Worm (Caenorhabditis elegans): ENCODE measurements around the gene dnj-24.

Gene dnj-24

DNA sequence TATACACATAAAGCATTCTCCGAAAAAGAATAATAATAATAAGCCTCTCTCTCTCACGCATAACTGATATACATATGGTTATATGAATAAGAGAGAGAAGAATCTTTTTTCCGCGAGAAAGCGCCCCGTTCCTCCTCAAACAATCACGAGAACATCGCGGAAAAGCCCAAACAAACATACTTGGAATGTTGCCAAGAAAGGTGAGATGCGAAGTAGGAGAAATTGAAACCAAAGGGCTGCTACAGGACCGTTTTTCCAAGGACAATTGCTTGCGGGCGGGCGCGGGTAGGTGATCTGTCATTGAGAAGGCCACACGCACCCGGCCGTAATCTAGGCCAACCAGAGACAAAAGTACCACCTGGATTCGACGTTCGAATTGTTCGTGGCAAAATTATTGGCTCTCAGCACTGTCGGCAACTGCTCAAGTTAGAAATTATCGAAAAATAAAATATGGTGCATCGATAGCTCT lies at the start of gene dnj-24:
Gene dnj-24, minus strand, starts transcription at position 419 of the 469 bp plus-strand sequence.
- TF ChIP-seq him-1 (tag; optimal IDR thresholded peaks at IDR 0.05) (no peak), dao-5 (tag; optimal IDR thresholded peaks at IDR 0.05) (no peak), W03F9.2 (tag; optimal IDR thresholded peaks at IDR 0.05) (no peak)

DNA sequence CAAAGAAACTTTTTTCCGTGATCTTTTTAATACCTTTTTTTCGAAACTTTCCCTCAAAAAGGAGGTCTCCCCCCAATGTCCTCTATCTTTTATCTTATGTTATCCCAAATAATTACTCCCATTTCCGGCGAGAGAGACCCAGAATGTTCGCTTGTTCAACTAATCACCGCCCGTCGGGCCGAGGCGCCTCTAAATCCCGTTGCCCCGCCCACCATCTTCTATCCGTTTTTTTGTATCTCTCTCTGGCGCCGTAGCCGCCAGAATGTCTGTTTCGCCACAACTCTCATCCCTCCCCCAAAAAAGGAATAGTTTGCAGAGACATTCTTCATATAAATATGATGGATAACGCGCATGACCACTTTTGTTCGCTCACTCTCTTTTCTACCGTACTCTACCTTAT lies 48.8 kb upstream of the dnj-24 start:
- TF ChIP-seq him-1 (tag; optimal IDR thresholded peaks at IDR 0.05) (no peak), dao-5 (tag; optimal IDR thresholded peaks at IDR 0.05) (no peak), W03F9.2 (tag; optimal IDR thresholded peaks at IDR 0.05) (no peak)

DNA sequence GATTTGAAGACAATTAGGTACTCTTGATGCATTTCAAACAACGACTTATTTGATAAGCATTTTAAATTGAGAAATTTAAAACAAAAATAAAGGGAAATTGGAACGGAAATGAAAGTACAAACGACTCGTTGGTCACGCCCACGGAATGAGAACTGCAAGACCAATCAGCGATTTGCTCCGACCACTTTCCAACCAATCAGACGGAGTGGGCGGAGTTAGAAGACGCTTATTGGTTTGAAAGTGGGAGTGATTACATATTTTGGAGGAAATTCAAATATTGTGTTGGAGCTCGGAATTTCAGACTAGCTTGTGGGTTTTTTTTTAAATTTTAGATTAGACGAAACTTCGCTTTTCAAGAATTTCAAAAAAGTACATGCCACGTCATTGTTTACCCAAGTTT lies 45.2 kb upstream of the dnj-24 start:
- TF ChIP-seq W03F9.2 (tag; optimal IDR thresholded peaks at IDR 0.05) (no peak), him-1 (tag; optimal IDR thresholded peaks at IDR 0.05) (no peak), dao-5 (tag; optimal IDR thresholded peaks at IDR 0.05) (no peak)

DNA sequence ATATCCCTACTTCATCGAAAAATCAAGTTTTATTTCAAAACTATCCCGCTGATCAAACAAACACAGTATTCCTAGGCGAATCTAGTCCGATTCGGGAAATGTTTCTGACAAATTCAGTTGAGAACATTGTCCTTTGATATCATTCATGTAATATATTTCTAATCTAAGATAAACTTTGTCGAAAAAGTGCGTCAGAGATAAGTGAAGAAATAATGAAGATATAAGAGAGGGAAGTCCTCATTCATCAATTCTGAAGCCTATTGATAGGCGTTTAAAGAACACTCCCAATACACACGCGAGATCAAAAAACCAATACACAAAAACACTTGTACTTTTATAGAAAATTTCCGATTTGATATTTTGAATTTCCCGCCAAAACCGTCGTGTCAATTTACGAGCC lies 41.0 kb upstream of the dnj-24 start:
- TF ChIP-seq him-1 (tag; optimal IDR thresholded peaks at IDR 0.05): no peak
- TF ChIP-seq dao-5 (tag; optimal IDR thresholded peaks at IDR 0.05): no peak
- no peak for TF ChIP-seq W03F9.2 (tag; optimal IDR thresholded peaks at IDR 0.05)

DNA sequence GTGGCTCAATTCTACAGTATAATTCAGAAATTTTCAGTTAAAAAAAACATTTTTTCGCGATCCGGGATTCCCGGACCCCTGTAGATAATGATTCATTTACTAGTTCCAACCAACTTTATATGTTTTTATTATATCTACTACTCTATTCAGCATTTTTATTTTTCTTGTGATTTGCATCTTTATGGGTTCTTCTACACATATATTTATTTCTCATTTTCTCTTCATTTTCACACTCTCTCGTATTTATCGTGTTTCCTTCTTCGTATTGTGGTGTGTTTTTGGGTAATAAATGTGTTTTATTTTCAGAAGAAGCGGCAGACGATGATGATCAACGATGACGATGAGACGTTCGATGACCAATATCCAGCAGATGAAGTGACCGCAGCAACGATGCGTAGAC lies 40.2 kb upstream of the dnj-24 start, which contains the start of gene F48E8.2:
Gene F48E8.2, plus strand, starts transcription at position 301 of the 400 bp plus-strand sequence.
- no peak for TF ChIP-seq dao-5 (tag; optimal IDR thresholded peaks at IDR 0.05)
- no peak for TF ChIP-seq him-1 (tag; optimal IDR thresholded peaks at IDR 0.05)
- no peak for TF ChIP-seq W03F9.2 (tag; optimal IDR thresholded peaks at IDR 0.05)

DNA sequence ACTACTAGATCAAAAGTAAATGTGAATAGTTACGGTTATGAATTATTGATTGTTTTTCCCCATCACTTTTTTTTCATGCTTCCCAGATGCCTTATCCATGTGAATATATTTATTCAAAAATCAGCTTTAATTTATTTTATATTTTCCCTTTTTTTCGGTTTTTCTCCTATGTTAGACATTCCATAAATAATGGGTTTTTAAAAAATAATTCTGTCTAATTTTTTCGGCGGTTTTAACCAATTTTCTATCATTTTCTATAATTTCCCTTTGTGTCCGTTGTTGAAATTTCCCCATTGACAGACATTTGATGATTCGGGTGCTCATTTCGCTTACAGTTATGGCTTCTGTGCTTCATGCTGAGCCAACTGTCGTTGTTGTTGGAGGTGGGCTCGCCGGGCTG lies 37.2 kb upstream of the dnj-24 start, which contains the start of gene F48E8.3:
Gene F48E8.3, plus strand, starts transcription at position 301 of the 400 bp plus-strand sequence.
- TF ChIP-seq W03F9.2 (tag; optimal IDR thresholded peaks at IDR 0.05) (no peak), dao-5 (tag; optimal IDR thresholded peaks at IDR 0.05) (no peak), him-1 (tag; optimal IDR thresholded peaks at IDR 0.05) (no peak)

DNA sequence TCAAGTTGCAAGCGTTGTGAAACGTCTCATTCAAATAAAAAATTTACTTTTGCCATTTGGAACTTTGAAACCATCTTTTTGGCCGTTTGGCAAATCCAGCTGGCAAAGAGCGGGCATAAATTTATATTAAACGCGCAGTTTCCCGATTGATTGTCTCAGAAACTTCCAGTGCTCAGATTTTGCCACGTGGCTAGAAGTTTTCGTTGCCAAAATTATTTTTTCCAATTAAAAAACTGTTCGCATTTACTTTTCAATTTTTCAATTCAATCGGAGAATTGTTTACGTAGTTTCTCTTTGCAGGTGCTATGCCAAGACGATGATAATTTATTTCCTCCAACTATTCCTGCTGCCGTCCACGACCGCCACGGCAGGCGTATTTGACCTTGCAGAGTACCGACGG lies 29.4 kb upstream of the dnj-24 start, which contains the start of gene F48E8.4:
Gene F48E8.4, plus strand, starts transcription at position 301 of the 400 bp plus-strand sequence.
- TF ChIP-seq dao-5 (tag; optimal IDR thresholded peaks at IDR 0.05): no peak
- TF ChIP-seq him-1 (tag; optimal IDR thresholded peaks at IDR 0.05): no peak
- TF ChIP-seq W03F9.2 (tag; optimal IDR thresholded peaks at IDR 0.05): no peak

DNA sequence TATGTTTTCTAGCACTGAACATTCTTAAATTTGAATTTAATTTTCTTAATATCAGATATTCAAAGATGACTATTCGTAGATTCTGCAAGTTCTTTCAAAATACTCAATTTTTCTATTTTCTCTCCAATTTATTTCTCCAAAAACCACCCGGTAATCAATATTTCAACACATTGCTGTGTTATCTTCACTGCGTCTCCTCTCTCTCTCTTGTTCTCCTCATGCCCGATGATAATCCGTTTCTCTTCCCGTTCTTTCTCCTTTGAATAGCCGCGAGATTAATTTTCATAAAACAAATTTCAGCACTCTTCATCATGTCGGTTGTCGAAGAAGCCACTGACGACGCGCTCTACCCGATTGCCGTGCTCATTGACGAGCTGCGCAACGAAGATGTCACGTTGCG lies 26.5 kb upstream of the dnj-24 start, which contains the start of gene paa-1:
Gene paa-1, plus strand, starts transcription at position 301 of the 400 bp plus-strand sequence.
- TF ChIP-seq dao-5 (tag; optimal IDR thresholded peaks at IDR 0.05) (no peak), him-1 (tag; optimal IDR thresholded peaks at IDR 0.05) (no peak), W03F9.2 (tag; optimal IDR thresholded peaks at IDR 0.05) (no peak)

DNA sequence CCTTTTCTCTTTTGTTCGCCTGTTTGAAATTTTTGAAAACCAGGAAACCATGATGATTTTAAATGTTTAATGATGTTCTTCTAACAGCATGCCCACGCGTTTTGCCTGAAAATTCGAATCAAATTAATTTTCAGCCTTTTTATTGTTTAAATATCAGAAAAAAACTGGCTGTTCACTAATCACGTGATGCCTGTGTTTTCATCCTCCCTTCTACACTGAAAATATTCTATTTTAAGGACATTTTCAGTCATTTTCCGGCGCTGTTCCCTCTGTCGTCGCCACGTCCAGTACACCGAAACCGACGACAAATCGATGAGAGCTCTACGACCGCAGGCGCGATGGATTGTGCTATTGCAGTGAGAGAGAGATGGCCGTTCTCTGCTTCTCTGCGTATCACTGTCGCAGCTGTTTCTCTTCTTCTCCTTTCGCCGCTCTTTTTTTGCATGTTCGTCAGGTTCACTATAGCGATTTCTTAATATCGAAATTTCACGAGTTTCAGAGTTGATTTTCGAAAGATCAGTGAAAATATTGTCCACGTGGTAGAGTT lies 26.0 kb upstream of the dnj-24 start, which contains the start of gene F48E8.8:
Gene F48E8.8, minus strand, starts transcription at position 51 of the 547 bp plus-strand sequence.
- TF ChIP-seq him-1 (tag; optimal IDR thresholded peaks at IDR 0.05): no peak
- no peak for TF ChIP-seq dao-5 (tag; optimal IDR thresholded peaks at IDR 0.05)
- TF ChIP-seq W03F9.2 (tag; optimal IDR thresholded peaks at IDR 0.05): no peak

DNA sequence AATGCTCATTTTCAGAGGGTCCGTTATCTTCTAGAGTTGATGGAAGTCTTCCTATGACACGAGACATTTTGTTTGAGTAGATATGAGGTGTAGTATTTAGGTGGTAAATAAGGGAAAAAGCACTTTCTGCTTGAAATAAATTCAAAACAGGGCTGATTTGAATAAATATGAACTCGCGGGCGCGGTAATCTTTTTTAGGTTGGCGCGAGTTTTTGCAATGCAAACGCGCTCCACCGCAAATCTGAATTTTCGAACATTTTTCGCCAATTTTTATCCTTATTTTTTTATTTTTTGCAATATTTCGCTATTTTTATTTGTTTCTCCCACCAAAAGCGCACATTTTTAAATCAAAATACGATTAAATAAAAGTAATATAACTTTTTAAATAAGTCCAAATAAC lies 24.3 kb upstream of the dnj-24 start, which contains the start of gene skpt-1:
Gene skpt-1, minus strand, starts transcription at position 219 of the 400 bp plus-strand sequence.
- no peak for TF ChIP-seq dao-5 (tag; optimal IDR thresholded peaks at IDR 0.05)
- peak; percentile 56 for TF ChIP-seq W03F9.2 (tag; optimal IDR thresholded peaks at IDR 0.05)

DNA sequence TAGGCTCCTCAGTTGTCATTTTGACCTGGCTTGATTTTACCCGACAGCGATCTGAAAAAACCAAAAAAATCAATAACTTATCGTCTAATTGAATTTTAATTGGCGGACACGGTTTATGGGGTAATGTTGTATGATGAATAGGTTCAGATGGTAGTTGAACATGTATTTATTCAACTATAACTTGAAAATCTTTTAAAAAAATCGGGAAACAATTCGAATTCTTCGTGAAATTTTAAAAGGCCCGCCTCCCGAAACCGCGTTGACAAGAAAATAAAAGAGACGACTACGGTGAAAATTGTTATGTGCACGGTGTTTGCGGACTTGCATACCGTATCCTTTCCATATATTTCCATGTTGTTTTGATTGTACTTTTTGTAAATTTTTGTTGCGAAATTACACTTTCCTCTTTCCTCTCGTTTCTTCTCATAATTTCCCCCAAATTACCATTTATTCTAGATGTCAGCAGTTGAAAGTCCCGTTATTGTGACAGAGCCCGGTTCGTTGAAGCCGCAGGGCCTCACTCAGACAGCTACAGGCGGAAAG lies 18.9 kb upstream of the dnj-24 start, which contains the start of the genes T24G10.2 and disl-2:
Gene T24G10.2, minus strand, starts transcription at position 51 of the 543 bp plus-strand sequence.
Gene disl-2, plus strand, starts transcription at position 457 of the 543 bp plus-strand sequence.
- TF ChIP-seq him-1 (tag; optimal IDR thresholded peaks at IDR 0.05) (no peak), W03F9.2 (tag; optimal IDR thresholded peaks at IDR 0.05) (peak; percentile 16), dao-5 (tag; optimal IDR thresholded peaks at IDR 0.05) (no peak)

DNA sequence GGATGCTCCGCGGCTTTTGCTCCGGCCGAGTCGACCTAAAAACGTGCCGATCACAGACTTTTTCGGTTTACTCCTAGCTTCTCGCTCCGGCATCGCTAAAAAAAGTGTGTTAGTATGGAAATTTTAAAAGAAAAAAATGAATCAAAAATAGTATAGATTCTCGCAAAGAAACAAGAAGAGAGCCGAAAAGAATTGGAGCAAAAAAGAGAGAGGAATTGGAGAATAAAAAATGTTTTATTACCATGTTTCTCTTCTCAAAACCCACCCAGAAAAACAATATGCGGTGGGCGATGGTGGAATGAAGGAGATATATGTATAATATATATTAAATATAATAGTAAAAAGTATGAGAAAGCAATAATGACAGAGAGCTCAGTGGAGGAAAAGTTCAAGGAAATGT lies 16.7 kb upstream of the dnj-24 start, which contains the start of gene W03A5.6:
Gene W03A5.6, minus strand, starts transcription at position 101 of the 400 bp plus-strand sequence.
- TF ChIP-seq dao-5 (tag; optimal IDR thresholded peaks at IDR 0.05) (no peak), W03F9.2 (tag; optimal IDR thresholded peaks at IDR 0.05) (no peak), him-1 (tag; optimal IDR thresholded peaks at IDR 0.05) (no peak)

DNA sequence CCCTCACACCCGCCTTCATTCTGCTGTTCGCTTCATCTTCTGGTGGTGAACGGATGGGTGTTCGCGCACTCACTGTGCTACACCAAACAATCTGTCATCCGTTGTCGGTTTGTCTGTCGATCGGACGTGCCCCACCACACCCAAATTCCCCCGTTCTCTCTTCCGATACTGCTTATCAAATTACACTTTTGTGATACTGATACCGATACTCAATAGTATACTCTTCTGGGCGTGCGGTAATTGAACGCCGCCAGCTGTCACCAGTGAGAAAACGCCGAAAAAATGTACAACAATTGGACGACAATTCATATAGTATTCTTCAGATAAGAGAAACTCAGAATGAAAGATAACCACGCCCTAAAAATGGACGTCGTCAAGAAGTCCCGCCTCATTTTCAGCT lies 14.2 kb upstream of the dnj-24 start:
- TF ChIP-seq him-1 (tag; optimal IDR thresholded peaks at IDR 0.05) (no peak), W03F9.2 (tag; optimal IDR thresholded peaks at IDR 0.05) (no peak), dao-5 (tag; optimal IDR thresholded peaks at IDR 0.05) (no peak)

DNA sequence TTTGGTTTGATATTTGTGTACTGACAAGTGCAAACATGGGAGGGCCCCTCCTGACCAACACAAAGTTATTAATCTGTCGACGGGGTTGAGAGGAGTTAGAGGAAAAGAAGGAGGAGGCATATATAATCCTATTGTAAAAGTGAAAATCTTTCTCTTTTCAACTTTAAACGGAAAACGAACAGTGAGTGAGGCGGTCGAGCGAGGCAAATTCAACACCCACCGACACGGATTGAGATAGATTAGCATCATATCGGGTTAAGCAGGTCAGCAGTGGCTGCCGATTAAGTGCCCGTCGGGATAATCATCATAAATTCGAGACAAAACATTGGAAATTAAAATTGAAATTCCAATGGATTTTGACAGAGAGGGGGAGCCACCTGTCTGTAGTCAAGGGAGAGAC lies 12.4 kb upstream of the dnj-24 start:
- no peak for TF ChIP-seq W03F9.2 (tag; optimal IDR thresholded peaks at IDR 0.05)
- TF ChIP-seq dao-5 (tag; optimal IDR thresholded peaks at IDR 0.05): no peak
- TF ChIP-seq him-1 (tag; optimal IDR thresholded peaks at IDR 0.05): no peak
